Worm (Caenorhabditis elegans): ENCODE data around the gene Y44F5A.1.
A peak's percentile ranks its signal among the peaks of the same experiment; 100 is the strongest.

- no peak for TF ChIP-seq ceh-36 (tag; optimal IDR thresholded peaks at IDR 0.05)
- no peak for TF ChIP-seq scrt-1 (GFP tag; IDR thresholded peaks at IDR 0.05)
- no peak for TF ChIP-seq flt-1 (GFP tag; IDR thresholded peaks at IDR 0.05)
- no peak for TF ChIP-seq B0310.2 (tag; optimal IDR thresholded peaks at IDR 0.05)
- no peak for TF ChIP-seq ama-1 (optimal IDR thresholded peaks at IDR 0.05)
- TF ChIP-seq tbx-37 (GFP tag; conservative IDR thresholded peaks at IDR 0.05), result 0 out of 2 replicates have a peak, but pooled peaks have one; percentile 5
- TF ChIP-seq F13C5.2 (tag; optimal IDR thresholded peaks at IDR 0.05), result no peak
- no peak for TF ChIP-seq hmg-4 (GFP tag; optimal IDR thresholded peaks at IDR 0.05)
- no peak for TF ChIP-seq aly-1 (tag; optimal IDR thresholded peaks at IDR 0.05)
- TF ChIP-seq tbx-11 (GFP tag; IDR thresholded peaks at IDR 0.05), result no peak
- TF ChIP-seq hnd-1 (tag; optimal IDR thresholded peaks at IDR 0.05), result no peak
These were observed 52.0 kb downstream of the Y44F5A.1 start for ce11 chrIII:4195306-4196008.
